Worm (Caenorhabditis elegans): ENCODE measurements around the gene hhat-2.

Gene hhat-2

ce11 chrIV:14780566-14780965 is 48.4 kb downstream of the hhat-2 start:
- TF ChIP-seq tbp1 (GFP tag; optimal IDR thresholded peaks at IDR 0.05) (peak; percentile 70), lsl-1 (GFP tag; optimal IDR thresholded peaks at IDR 0.05) (peak; percentile 51), F49E8.2 (tag; optimal IDR thresholded peaks at IDR 0.05; ENCODE audit: insufficient read depth) (peak; percentile 55), efl-1 (GFP tag; optimal IDR thresholded peaks at IDR 0.05) (peak; percentile 17), lin-54 (GFP tag; optimal IDR thresholded peaks at IDR 0.05) (peak; percentile 76), snpc-1.1 (tag; optimal IDR thresholded peaks at IDR 0.05; ENCODE audit: insufficient read depth) (peak; percentile 90), snpc-1.3 (tag; optimal IDR thresholded peaks at IDR 0.05; ENCODE audit: insufficient read depth) (peak; percentile 57), snpc-3.4 (tag; optimal IDR thresholded peaks at IDR 0.05) (peak; percentile 80), snpc-4 (GFP tag; optimal IDR thresholded peaks at IDR 0.05) (peak; percentile 93), snpc-4 (tag; optimal IDR thresholded peaks at IDR 0.05) (peak; percentile 84 to 97 (median 93))

Measured in whole organism, young adult.